Worm (Caenorhabditis elegans) whole organism, midembryonic: ENCODE measurements around the gene dnj-26.

ENCODE experiments used
- T22C8.4 ChIP-seq: fragments of 200-800 bp; sonication (Bioruptor generic); IDR thresholded peaks from 2 replicates; pipeline ENCODE4 v1.3.6; 2022; ENCODE audit warnings: missing genetic modification characterization, missing compliant biosample characterization
- flt-1 ChIP-seq: fragments of 200-800 bp; sonication (Bioruptor generic); IDR thresholded peaks from 2 replicates; pipeline ENCODE4 v1.3.6; 2022; ENCODE audit warnings: missing genetic modification characterization, missing compliant biosample characterization
- med-1 ChIP-seq: sonication (generic microtip); optimal IDR thresholded peaks from 2 replicates; lab custom pipeline; 2017; ENCODE audit warnings: missing genetic modification characterization, mild to moderate bottlenecking, missing compliant biosample characterization, antibody characterized with exemption, missing genetic modification reagents; ENCODE audit not compliant: insufficient read depth
- ztf-23 ChIP-seq: fragments of 200-800 bp; sonication (Bioruptor generic); IDR thresholded peaks from 2 replicates; pipeline ENCODE4 v1.3.6; 2022; ENCODE audit warnings: missing genetic modification reagents, missing genetic modification characterization, missing compliant biosample characterization
- ztf-29 ChIP-seq: fragments of 200-800 bp; sonication (Bioruptor generic); IDR thresholded peaks from 2 replicates; pipeline ENCODE4 v1.3.6; 2022; ENCODE audit warnings: missing genetic modification reagents, missing genetic modification characterization, missing compliant biosample characterization

DNA sequence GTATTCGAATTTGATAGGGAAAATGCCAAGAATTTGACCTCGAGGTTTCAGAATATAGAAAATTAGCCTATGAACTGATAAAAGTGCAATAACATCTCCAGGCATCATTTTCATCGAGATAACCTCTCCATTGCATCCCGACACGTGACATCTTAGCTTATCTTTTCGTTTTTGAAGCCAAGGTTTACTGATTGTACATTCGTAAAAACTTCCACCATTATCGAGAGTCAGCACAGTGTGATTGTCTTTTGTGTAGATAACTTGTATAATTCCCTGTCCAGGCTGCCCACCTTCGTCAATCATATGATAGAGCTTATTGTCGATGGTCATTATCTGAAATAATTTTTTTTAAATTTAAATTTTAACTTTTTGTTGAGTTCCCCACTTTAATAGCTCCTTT is 21.9 kb upstream of the dnj-26 start:
- TF ChIP-seq T22C8.4 (GFP tag; lab: Robert Waterston, UW) (no peak), med-1 (GFP tag; lab: Kevin White, UChicago) (no peak), ztf-23 (GFP tag; lab: Robert Waterston, UW) (no peak), flt-1 (GFP tag; lab: Robert Waterston, UW) (no peak), ztf-29 (GFP tag; lab: Robert Waterston, UW) (no peak)
